Worm (Caenorhabditis elegans): Measurements from ENCODE around the gene tag-278.

DNA sequence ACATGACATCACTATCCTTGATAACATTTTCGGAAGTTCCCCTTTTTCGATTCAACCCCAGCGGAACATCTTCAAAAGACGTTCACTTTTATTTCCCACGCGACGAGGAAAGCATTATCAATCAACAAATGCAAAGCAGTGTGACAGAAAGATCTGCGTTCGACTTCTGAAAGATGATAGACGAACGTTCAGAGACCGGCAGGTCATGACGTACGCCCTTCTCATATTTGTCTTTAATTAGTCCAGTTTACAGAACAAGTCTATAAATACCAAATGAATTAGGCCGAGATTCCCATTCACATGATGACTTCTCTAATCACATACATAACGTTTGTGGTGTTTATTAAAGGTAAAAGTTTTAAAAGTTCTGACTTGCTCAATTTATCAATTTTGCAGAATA lies 34.4 kb downstream of the tag-278 start, which contains the start of gene R11G1.11:
- TF ChIP-seq pha-4 (tag; optimal IDR thresholded peaks at IDR 0.05) (no peak), Y79H2A.3 (GFP tag; conservative IDR thresholded peaks at IDR 0.05) (no peak), ama-1 (optimal IDR thresholded peaks at IDR 0.05) (no peak), ama-1 (GFP tag; optimal IDR thresholded peaks at IDR 0.05) (no peak), B0336.3 (GFP tag; IDR thresholded peaks at IDR 0.05) (no peak), F52B5.7 (tag; optimal IDR thresholded peaks at IDR 0.05) (no peak), C17E4.6 (GFP tag; IDR thresholded peaks at IDR 0.05) (no peak), ztf-6 (GFP tag; IDR thresholded peaks at IDR 0.05) (no peak), snpc-4 (GFP tag; optimal IDR thresholded peaks at IDR 0.05) (no peak), snpc-4 (tag; optimal IDR thresholded peaks at IDR 0.05) (no peak)

Measured in whole organism, young adult.